Fruit fly (Drosophila melanogaster) Kc167 (cell line): Measurements from ENCODE around the gene noi.

Source experiments
- Myc ChIP-seq: fragments of >200 bp; optimal IDR thresholded peaks from 2 replicates; lab custom pipeline; 2017; ENCODE audit warnings: missing external identifiers
- Sin3A ChIP-seq: fragments of >200 bp; optimal IDR thresholded peaks from 2 replicates; lab custom pipeline; 2018; ENCODE audit warnings: missing external identifiers
- h ChIP-seq: fragments of >200 bp; optimal IDR thresholded peaks from 3 replicates; lab custom pipeline; 2018; ENCODE audit warnings: missing external identifiers
- insv ChIP-seq: fragments of >200 bp; optimal IDR thresholded peaks from 3 replicates; lab custom pipeline; 2018; ENCODE audit warnings: missing external identifiers
- psq ChIP-seq: fragments of >200 bp; optimal IDR thresholded peaks from 2 replicates; lab custom pipeline; 2017; ENCODE audit warnings: missing external identifiers
- ttk ChIP-seq: sonication (Bioruptor generic); optimal IDR thresholded peaks from 2 replicates; lab custom pipeline; 2017; ENCODE audit warnings: missing external identifiers

noi gene

dm6 chr3R:5591398-5591853 is at the start of gene noi, which contains the start of gene Vha26:
Gene noi, minus strand, starts transcription at chr3R:5591459.
Gene Vha26, plus strand, starts transcription at chr3R:5591763.
- TF ChIP-seq insv (no peak), psq (no peak)

dm6 chr3R:5636519-5637430 is 45.5 kb upstream of the noi start, which contains the start of the genes CG31548 and CG12170:
Gene CG31548, minus strand, starts transcription at chr3R:5636852.
Gene CG12170, plus strand, starts transcription at chr3R:5637234.
- TF ChIP-seq psq (no peak), Myc (lab: Kevin White, UChicago) (no peak), Sin3A (lab: Kevin White, UChicago) (no peak), insv (no peak), ttk (lab: Kevin White, UChicago) (no peak)

DNA sequence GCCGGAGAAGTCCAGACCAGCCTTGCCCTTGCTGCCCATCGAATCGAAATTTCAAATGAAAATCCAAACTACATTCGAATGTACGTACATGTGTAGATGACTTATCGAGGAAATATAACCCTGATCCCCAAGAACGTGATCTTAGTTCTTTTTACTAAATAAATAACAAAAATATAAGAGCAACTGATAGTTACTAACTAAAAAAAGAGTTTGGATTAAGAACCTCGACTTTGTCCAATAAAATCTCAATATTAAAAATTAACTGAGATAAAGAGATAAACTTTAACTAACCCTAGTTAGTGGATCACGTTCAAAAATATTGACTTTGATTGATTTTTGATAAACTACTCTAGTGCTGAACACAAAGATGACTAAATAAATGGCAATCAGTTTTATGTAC is 44.3 kb upstream of the noi start, which contains the start of gene CG31546:
Gene CG31546 (minus strand): TSS at position 101 of the 400 bp plus-strand sequence.
- TF ChIP-seq psq = no peak
- TF ChIP-seq Myc (lab: Kevin White, UChicago) = no peak
- TF ChIP-seq h = no peak
- no peak for TF ChIP-seq Sin3A (lab: Kevin White, UChicago)
- no peak for TF ChIP-seq insv

- no peak for TF ChIP-seq ttk (lab: Kevin White, UChicago)
- no peak for TF ChIP-seq Sin3A (lab: Kevin White, UChicago)
- no peak for TF ChIP-seq insv
- TF ChIP-seq Myc (lab: Kevin White, UChicago) = no peak
- no peak for TF ChIP-seq psq
Observed at dm6 chr3R:5633437-5633836, 42.2 kb upstream of the noi start, which contains the start of gene CG12171. Gene CG12171, plus strand, starts transcription at chr3R:5633627.

- TF ChIP-seq insv (no peak), h (no peak), psq (no peak), ttk (lab: Kevin White, UChicago) (no peak), Sin3A (lab: Kevin White, UChicago) (no peak), Myc (lab: Kevin White, UChicago) (no peak)
Observed at dm6 chr3R:5632182-5632581, 40.9 kb upstream of the noi start, which contains the start of gene CG31549. Gene CG31549, plus strand, starts transcription at chr3R:5632192.

dm6 chr3R:5627552-5627951 is 36.3 kb upstream of the noi start, which contains the start of gene CG31551:
Gene CG31551, plus strand, starts transcription at chr3R:5627852.
- TF ChIP-seq psq (no peak), h (no peak), Myc (lab: Kevin White, UChicago) (no peak), insv (no peak), Sin3A (lab: Kevin White, UChicago) (no peak), ttk (lab: Kevin White, UChicago) (no peak)

DNA sequence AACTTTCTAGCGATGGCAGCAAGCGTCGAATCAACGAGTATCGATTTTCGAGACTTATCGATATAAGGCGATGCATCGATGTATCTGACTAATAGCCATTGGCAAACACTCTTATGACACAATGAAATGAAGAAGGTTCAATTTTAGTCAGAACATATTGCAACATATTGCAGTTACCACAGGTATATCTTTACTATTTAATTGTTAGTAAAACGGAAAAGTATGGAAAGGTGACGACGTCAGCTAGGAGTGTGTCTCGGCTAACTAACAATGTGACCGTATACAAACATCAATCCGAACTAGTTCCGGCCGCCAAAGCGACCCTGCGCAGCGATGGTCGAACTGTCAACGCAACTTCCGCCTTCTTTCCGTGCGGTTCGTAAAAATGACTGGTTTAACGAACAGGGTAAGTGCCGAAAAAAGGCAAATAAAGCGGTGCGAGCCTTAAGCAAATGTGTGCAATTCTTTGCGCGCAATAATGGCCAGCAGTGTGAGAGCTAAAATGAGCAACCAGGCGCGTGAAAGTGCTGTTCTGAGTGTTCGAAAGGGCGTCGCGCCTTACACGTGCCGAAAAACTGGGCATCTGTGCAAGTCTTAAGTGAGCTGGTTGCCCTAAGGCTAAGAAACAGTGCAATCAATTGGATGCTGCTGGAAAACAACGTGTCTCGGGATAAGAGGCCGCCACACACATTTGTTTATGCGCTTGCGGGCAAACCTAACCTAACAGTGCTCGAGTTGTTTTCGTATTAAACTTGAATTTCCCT is 33.0 kb upstream of the noi start, which contains the start of the genes Dph4, Spec2 and RpL13A:
Gene Dph4 (minus strand): TSS at position 11 of the 764 bp plus-strand sequence.
Gene Spec2 (minus strand): TSS at position 11 of the 764 bp plus-strand sequence.
Gene RpL13A (plus strand): TSS at position 360 of the 764 bp plus-strand sequence.
- TF ChIP-seq Myc (lab: Kevin White, UChicago) (no peak), Sin3A (lab: Kevin White, UChicago) (no peak), ttk (lab: Kevin White, UChicago) (no peak), h (no peak), psq (no peak), insv (no peak)

- TF ChIP-seq ttk (lab: Kevin White, UChicago) (no peak), h (no peak)
Observed at dm6 chr3R:5622985-5623630, 31.8 kb upstream of the noi start.

dm6 chr3R:5622406-5622752 is 31.1 kb upstream of the noi start:
- TF ChIP-seq insv = no peak
- TF ChIP-seq Sin3A (lab: Kevin White, UChicago) = no peak
- TF ChIP-seq psq = no peak
- TF ChIP-seq Myc (lab: Kevin White, UChicago) = no peak
- no peak for TF ChIP-seq h
- TF ChIP-seq ttk (lab: Kevin White, UChicago) = no peak

dm6 chr3R:5621714-5622405 is 30.6 kb upstream of the noi start:
- no peak for TF ChIP-seq Myc (lab: Kevin White, UChicago)
- no peak for TF ChIP-seq Sin3A (lab: Kevin White, UChicago)
- TF ChIP-seq insv = no peak
- TF ChIP-seq h = no peak
- TF ChIP-seq psq = no peak
- no peak for TF ChIP-seq ttk (lab: Kevin White, UChicago)

- TF ChIP-seq insv = no peak
- TF ChIP-seq h = no peak
- no peak for TF ChIP-seq psq
- no peak for TF ChIP-seq Myc (lab: Kevin White, UChicago)
- no peak for TF ChIP-seq Sin3A (lab: Kevin White, UChicago)
- no peak for TF ChIP-seq ttk (lab: Kevin White, UChicago)
Observed at dm6 chr3R:5620387-5620956, 29.2 kb upstream of the noi start.
